Worm (Caenorhabditis elegans) whole organism, midembryonic: ENCODE data around the gene dpy-21.

Experiments used
- T22C8.4 ChIP-seq: fragments of 200-800 bp; sonication (Bioruptor generic); IDR thresholded peaks from 2 replicates; pipeline ENCODE4 v1.3.6; 2022; ENCODE audit warnings: missing genetic modification characterization, missing compliant biosample characterization
- cog-1 ChIP-seq: sonication (generic microtip); optimal IDR thresholded peaks from 2 replicates; lab custom pipeline; 2016; ENCODE audit warnings: missing genetic modification characterization, missing compliant biosample characterization
- flt-1 ChIP-seq: fragments of 200-800 bp; sonication (Bioruptor generic); IDR thresholded peaks from 2 replicates; pipeline ENCODE4 v1.3.6; 2022; ENCODE audit warnings: missing genetic modification characterization, missing compliant biosample characterization
- klf-2 ChIP-seq: fragments of 200-800 bp; sonication (Bioruptor generic); conservative IDR thresholded peaks from 2 replicates; pipeline ENCODE4 v1.3.6; 2022; ENCODE audit warnings: missing genetic modification reagents, missing genetic modification characterization, missing compliant biosample characterization
- med-1 ChIP-seq: sonication (generic microtip); optimal IDR thresholded peaks from 2 replicates; lab custom pipeline; 2017; ENCODE audit warnings: missing genetic modification characterization, mild to moderate bottlenecking, missing compliant biosample characterization, antibody characterized with exemption, missing genetic modification reagents; ENCODE audit not compliant: insufficient read depth
- ref-1 ChIP-seq: fragments of 200-800 bp; sonication (Bioruptor generic); conservative IDR thresholded peaks from 2 replicates; pipeline ENCODE4 v1.3.6; 2022; ENCODE audit warnings: missing genetic modification reagents, missing genetic modification characterization, missing compliant biosample characterization
- tab-1 ChIP-seq: fragments of 200-800 bp; sonication (Bioruptor generic); IDR thresholded peaks from 2 replicates; pipeline ENCODE4 v1.3.6; 2022; ENCODE audit warnings: missing genetic modification characterization, missing compliant biosample characterization
- ztf-23 ChIP-seq: fragments of 200-800 bp; sonication (Bioruptor generic); IDR thresholded peaks from 2 replicates; pipeline ENCODE4 v1.3.6; 2022; ENCODE audit warnings: missing genetic modification reagents, missing genetic modification characterization, missing compliant biosample characterization
- ztf-29 ChIP-seq: fragments of 200-800 bp; sonication (Bioruptor generic); IDR thresholded peaks from 2 replicates; pipeline ENCODE4 v1.3.6; 2022; ENCODE audit warnings: missing genetic modification reagents, missing genetic modification characterization, missing compliant biosample characterization

Gene dpy-21

DNA sequence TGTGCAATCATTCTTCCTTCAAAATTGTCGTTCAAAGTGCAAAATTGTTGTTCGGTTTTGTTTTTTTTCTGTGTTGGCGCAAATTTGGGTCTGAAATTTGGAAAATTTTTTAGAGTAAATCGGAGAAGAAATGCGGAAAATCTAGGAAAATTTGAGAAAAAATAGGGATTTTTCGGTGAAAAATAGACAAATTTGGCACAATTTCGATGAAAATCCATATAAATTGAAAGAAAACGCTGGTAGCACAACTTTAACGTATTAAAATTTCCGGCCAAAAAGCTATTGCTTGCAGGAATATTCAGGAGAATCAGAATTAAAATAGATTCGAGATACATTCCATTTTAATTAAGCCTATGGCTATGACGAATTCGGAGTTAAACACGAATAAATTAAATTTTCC lies at the start of gene dpy-21:
TSS of gene dpy-21 (minus strand) at position 101 of the 400 bp plus-strand sequence.
- TF ChIP-seq ref-1 (GFP tag; lab: Robert Waterston, UW) (no peak), ztf-29 (GFP tag; lab: Robert Waterston, UW) (no peak), flt-1 (GFP tag; lab: Robert Waterston, UW) (no peak), med-1 (GFP tag; lab: Kevin White, UChicago) (no peak), T22C8.4 (GFP tag; lab: Robert Waterston, UW) (no peak), ztf-23 (no peak), cog-1 (tag; lab: Kevin White, UChicago) (no peak), klf-2 (GFP tag; lab: Robert Waterston, UW) (no peak), tab-1 (no peak)

DNA sequence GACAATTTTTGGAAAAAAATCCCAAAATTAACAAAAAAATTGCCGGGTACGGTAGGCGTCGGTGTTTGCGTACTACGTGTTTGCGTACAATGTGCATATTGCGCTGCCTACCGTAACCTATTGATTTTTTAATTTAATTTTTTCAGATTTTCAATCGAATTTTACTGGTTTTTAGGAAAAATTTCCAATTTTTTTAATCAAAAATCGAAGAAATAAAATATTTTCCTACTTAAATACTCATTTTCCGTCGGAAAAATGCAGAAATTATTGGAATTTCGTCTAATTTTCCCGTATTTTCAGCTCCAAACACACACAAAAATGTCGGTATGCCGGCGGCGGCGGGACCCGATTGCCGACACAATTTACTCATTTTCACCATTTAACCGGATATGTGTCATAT lies 37.0 kb upstream of the dpy-21 start, which contains the start of gene Y59A8B.21:
TSS of gene Y59A8B.21 (plus strand) at position 301 of the 400 bp plus-strand sequence.
- TF ChIP-seq ztf-23 (no peak), klf-2 (GFP tag; lab: Robert Waterston, UW) (no peak), med-1 (GFP tag; lab: Kevin White, UChicago) (no peak), ztf-29 (GFP tag; lab: Robert Waterston, UW) (no peak), cog-1 (tag; lab: Kevin White, UChicago) (no peak), tab-1 (no peak)

DNA sequence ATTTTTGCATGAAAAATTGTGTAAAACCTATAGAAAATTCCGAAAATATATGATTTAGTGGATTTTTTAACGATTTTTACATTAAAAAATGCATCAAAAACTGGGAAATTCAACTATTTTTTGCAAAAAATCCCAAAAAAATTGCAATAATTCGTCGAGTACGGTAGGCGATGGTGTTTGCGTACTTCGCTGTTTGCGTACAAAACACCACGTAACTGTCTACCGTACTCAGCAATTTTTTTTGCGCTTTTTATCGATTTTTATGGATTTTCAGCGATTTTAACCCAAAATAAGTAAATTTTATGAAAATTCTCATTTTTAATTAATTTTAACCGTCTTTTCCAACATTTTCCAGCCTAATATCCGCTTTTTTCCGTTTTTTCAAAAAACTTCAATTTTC lies 33.9 kb upstream of the dpy-21 start:
- TF ChIP-seq med-1 (GFP tag; lab: Kevin White, UChicago) (no peak), tab-1 (no peak), cog-1 (tag; lab: Kevin White, UChicago) (no peak), ref-1 (GFP tag; lab: Robert Waterston, UW) (no peak), klf-2 (GFP tag; lab: Robert Waterston, UW) (no peak), ztf-23 (no peak), flt-1 (GFP tag; lab: Robert Waterston, UW) (no peak), ztf-29 (GFP tag; lab: Robert Waterston, UW) (no peak), T22C8.4 (GFP tag; lab: Robert Waterston, UW) (no peak)

DNA sequence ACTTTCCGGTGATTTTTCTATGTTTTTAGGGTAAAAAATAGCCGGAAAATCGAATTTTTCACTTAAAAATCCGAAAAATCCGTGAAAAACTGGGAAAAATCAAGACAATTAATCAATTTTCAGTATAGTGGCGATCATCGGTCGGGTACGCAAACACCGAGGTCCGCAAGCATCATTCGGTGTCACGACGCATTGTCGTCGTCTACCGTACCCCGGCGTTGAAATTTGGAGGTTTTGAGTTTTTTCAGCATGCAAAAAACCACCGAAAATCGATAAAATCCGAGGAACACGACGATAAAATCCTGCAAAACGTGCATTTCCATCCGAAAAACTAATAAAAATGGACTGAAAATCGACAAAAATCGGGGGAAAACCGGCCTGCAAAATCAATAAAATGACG lies 32.7 kb upstream of the dpy-21 start:
- TF ChIP-seq klf-2 (GFP tag; lab: Robert Waterston, UW) (no peak), tab-1 (no peak), ztf-29 (GFP tag; lab: Robert Waterston, UW) (no peak), ztf-23 (no peak), cog-1 (tag; lab: Kevin White, UChicago) (no peak), T22C8.4 (GFP tag; lab: Robert Waterston, UW) (no peak), med-1 (GFP tag; lab: Kevin White, UChicago) (no peak), ref-1 (GFP tag; lab: Robert Waterston, UW) (no peak)

DNA sequence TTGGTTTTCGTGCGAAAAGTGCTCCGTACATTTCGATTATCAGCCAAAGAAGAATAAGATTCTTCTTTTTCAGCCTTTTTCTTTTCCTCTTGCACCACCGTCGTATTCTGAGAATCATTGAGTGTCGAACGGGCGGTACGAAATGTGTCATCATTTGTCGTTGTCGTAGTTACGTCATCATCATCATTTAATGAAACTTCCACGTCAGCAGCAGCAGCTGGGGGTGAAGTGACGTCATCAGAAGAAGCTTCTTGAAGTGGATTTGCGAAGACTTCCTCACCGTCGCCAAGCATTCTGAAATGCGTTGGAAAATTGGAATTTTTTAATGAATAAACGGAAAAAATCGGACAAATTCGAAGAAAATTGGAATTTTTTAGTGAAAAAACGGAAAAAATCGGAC lies 30.8 kb upstream of the dpy-21 start, which contains the start of gene snx-6:
TSS of gene snx-6 (minus strand) at position 294 of the 400 bp plus-strand sequence.
- TF ChIP-seq ztf-23 (no peak), ztf-29 (GFP tag; lab: Robert Waterston, UW) (no peak), ref-1 (GFP tag; lab: Robert Waterston, UW) (no peak), med-1 (GFP tag; lab: Kevin White, UChicago) (no peak), T22C8.4 (GFP tag; lab: Robert Waterston, UW) (no peak), cog-1 (tag; lab: Kevin White, UChicago) (no peak), tab-1 (no peak), klf-2 (GFP tag; lab: Robert Waterston, UW) (no peak), flt-1 (GFP tag; lab: Robert Waterston, UW) (no peak)

DNA sequence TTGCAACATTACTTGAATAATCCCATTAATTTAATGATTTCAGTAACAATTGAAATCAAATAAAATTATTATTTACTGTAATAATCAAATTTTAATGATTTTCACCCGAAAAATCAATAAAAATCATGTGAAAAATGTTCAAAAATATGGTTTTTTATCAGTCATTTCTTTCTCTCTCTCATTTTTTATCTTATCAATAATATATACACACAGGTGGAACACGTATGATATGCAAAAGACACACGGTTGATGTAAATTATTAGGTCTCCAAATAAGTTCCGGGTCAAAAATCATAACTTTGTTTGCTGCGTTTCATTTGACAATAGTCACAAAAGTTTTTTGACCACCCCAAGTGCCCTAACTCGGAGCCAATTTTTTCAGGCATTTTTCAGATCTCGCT lies 29.2 kb upstream of the dpy-21 start:
- TF ChIP-seq T22C8.4 (GFP tag; lab: Robert Waterston, UW) (no peak), ztf-23 (no peak), cog-1 (tag; lab: Kevin White, UChicago) (no peak), klf-2 (GFP tag; lab: Robert Waterston, UW) (no peak), flt-1 (GFP tag; lab: Robert Waterston, UW) (no peak), tab-1 (no peak)

DNA sequence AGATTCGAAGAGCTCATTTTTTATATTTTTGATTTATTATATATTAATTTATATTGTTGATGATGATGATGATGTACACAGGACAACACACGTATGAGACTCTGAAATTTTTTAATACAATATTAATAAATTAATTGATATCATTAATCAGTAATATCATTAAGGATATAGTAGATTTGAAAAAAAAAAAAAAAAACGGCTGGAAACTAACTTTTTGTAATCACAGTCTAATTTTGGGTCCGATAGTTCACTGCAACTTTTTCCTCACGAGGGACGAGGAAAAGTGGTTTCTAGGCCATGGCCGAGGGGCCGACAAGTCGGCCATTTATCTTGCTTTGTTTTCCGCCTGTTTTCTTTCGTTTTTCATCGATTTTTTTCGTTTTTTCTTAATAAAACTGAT lies 17.8 kb upstream of the dpy-21 start, which contains the start of gene gck-3:
TSS of gene gck-3 (minus strand) at position 101 of the 400 bp plus-strand sequence.
- TF ChIP-seq klf-2 (GFP tag; lab: Robert Waterston, UW) = no peak
- no peak for TF ChIP-seq tab-1
- TF ChIP-seq cog-1 (tag; lab: Kevin White, UChicago) = no peak

DNA sequence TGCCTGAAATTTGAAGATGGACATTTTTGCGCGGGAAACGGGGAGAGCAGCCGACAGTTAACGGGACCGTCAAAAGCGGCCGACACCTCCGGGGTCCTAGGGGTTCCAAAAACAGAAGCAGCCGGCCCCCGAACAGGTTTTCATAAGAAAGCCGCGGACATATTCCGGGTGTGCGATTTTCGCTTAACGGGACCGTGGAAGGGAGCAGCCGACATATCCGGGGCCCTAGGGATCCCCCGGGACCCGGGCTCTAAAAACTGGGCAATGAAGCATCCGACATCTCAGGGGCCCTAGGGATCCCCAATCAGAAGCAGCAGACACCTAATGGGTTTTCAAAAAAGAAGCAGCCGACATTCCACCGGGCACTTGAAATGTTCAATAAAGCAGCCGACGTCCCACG lies 13.5 kb upstream of the dpy-21 start:
- TF ChIP-seq ztf-23 = no peak
- TF ChIP-seq med-1 (GFP tag; lab: Kevin White, UChicago) = no peak
- TF ChIP-seq klf-2 (GFP tag; lab: Robert Waterston, UW) = no peak
- no peak for TF ChIP-seq ref-1 (GFP tag; lab: Robert Waterston, UW)
- TF ChIP-seq T22C8.4 (GFP tag; lab: Robert Waterston, UW) = no peak
- TF ChIP-seq cog-1 (tag; lab: Kevin White, UChicago) = no peak
- no peak for TF ChIP-seq ztf-29 (GFP tag; lab: Robert Waterston, UW)
- no peak for TF ChIP-seq flt-1 (GFP tag; lab: Robert Waterston, UW)
- TF ChIP-seq tab-1 = no peak

ce11 chrV:17956109-17956508 lies 7.1 kb upstream of the dpy-21 start:
- TF ChIP-seq cog-1 (tag; lab: Kevin White, UChicago) (no peak), ztf-23 (no peak), T22C8.4 (GFP tag; lab: Robert Waterston, UW) (no peak), ref-1 (GFP tag; lab: Robert Waterston, UW) (no peak), ztf-29 (GFP tag; lab: Robert Waterston, UW) (no peak), flt-1 (GFP tag; lab: Robert Waterston, UW) (no peak), klf-2 (GFP tag; lab: Robert Waterston, UW) (no peak), tab-1 (no peak), med-1 (GFP tag; lab: Kevin White, UChicago) (no peak)

ce11 chrV:17952280-17952679 lies 3.3 kb upstream of the dpy-21 start:
- TF ChIP-seq cog-1 (tag; lab: Kevin White, UChicago) = no peak
- no peak for TF ChIP-seq T22C8.4 (GFP tag; lab: Robert Waterston, UW)
- no peak for TF ChIP-seq ztf-23
- TF ChIP-seq flt-1 (GFP tag; lab: Robert Waterston, UW) = no peak
- TF ChIP-seq med-1 (GFP tag; lab: Kevin White, UChicago) = no peak
- TF ChIP-seq tab-1 = no peak
- TF ChIP-seq ref-1 (GFP tag; lab: Robert Waterston, UW) = no peak
- no peak for TF ChIP-seq ztf-29 (GFP tag; lab: Robert Waterston, UW)
- no peak for TF ChIP-seq klf-2 (GFP tag; lab: Robert Waterston, UW)
